Fruit fly (Drosophila melanogaster) whole organism, prepupa: ENCODE measurements around the gene CG2202.

ENCODE experiments used
- CG10631 ChIP-seq: fragments of 200-800 bp; sonication (Bioruptor generic); optimal IDR thresholded peaks from 2 replicates; lab custom pipeline; 2016; ENCODE audit warnings: missing biosample characterization, missing genetic modification characterization
- CG10669 ChIP-seq: fragments of 200-800 bp; sonication (Bioruptor generic); optimal IDR thresholded peaks from 3 replicates; lab custom pipeline; 2018; ENCODE audit warnings: missing biosample characterization, mild to moderate bottlenecking, missing genetic modification characterization, moderate library complexity
- CG11762 ChIP-seq: fragments of 200-800 bp; sonication (Bioruptor generic); optimal IDR thresholded peaks from 3 replicates; lab custom pipeline; 2016; ENCODE audit warnings: missing biosample characterization, missing genetic modification characterization; ENCODE audit not compliant: insufficient read depth
- CG15336 ChIP-seq: fragments of 200-800 bp; sonication (Bioruptor generic); IDR thresholded peaks from 2 replicates; pipeline ENCODE4 v1.3.6; 2022; ENCODE audit warnings: missing biosample characterization, missing genetic modification characterization
- CG1621 ChIP-seq: fragments of 200-800 bp; sonication (Bioruptor generic); optimal IDR thresholded peaks from 3 replicates; lab custom pipeline; 2018; ENCODE audit warnings: missing biosample characterization, mild to moderate bottlenecking, missing genetic modification characterization
- CG16779 ChIP-seq: fragments of 200-800 bp; sonication (Bioruptor generic); optimal IDR thresholded peaks from 3 replicates; lab custom pipeline; 2017; ENCODE audit warnings: missing biosample characterization, mild to moderate bottlenecking, missing genetic modification characterization
- CG3032 ChIP-seq: fragments of 200-800 bp; optimal IDR thresholded peaks from 2 replicates; lab custom pipeline; 2019; ENCODE audit warnings: missing biosample characterization, mild to moderate bottlenecking, missing genetic modification characterization, moderate library complexity
- CG31627 ChIP-seq: fragments of 200-800 bp; sonication (Bioruptor generic); optimal IDR thresholded peaks from 3 replicates; lab custom pipeline; 2016; ENCODE audit warnings: missing biosample characterization, missing genetic modification characterization
- CG3919 ChIP-seq: fragments of 200-800 bp; sonication (Bioruptor generic); optimal IDR thresholded peaks from 3 replicates; lab custom pipeline; 2016; ENCODE audit warnings: missing biosample characterization, missing genetic modification characterization
- CG4318 ChIP-seq: fragments of 200-800 bp; sonication (Bioruptor generic); optimal IDR thresholded peaks from 3 replicates; lab custom pipeline; 2017; ENCODE audit warnings: missing biosample characterization, mild to moderate bottlenecking, missing genetic modification characterization
- CG6163 ChIP-seq: fragments of 200-800 bp; sonication (Bioruptor generic); IDR thresholded peaks from 3 replicates; pipeline ENCODE4 v1.3.6; 2022; ENCODE audit warnings: missing biosample characterization, missing genetic modification characterization
- CG6276 ChIP-seq: fragments of 200-800 bp; sonication (Bioruptor generic); optimal IDR thresholded peaks from 2 replicates; lab custom pipeline; 2017; ENCODE audit warnings: missing biosample characterization, mild to moderate bottlenecking, missing genetic modification characterization
- CG6792 ChIP-seq: fragments of 200-800 bp; sonication (Bioruptor generic); optimal IDR thresholded peaks from 3 replicates; lab custom pipeline; 2016; ENCODE audit warnings: missing biosample characterization, missing genetic modification characterization
- CG6808 ChIP-seq: fragments of 200-800 bp; sonication (Bioruptor generic); optimal IDR thresholded peaks from 3 replicates; lab custom pipeline; 2017; ENCODE audit warnings: missing biosample characterization, missing genetic modification characterization, mild to moderate bottlenecking, moderate library complexity, missing genetic modification reagents
- CG6854 ChIP-seq: fragments of 200-800 bp; sonication (Bioruptor generic); optimal IDR thresholded peaks from 2 replicates; lab custom pipeline; 2017; ENCODE audit warnings: missing biosample characterization, mild to moderate bottlenecking, missing genetic modification characterization
- CG7368 ChIP-seq: fragments of 200-800 bp; sonication (Bioruptor generic); optimal IDR thresholded peaks from 3 replicates; lab custom pipeline; 2016; ENCODE audit warnings: missing biosample characterization, missing genetic modification characterization
- CG8119 ChIP-seq: fragments of 200-800 bp; sonication (Bioruptor generic); IDR thresholded peaks from 3 replicates; pipeline ENCODE4 v1.3.6; 2022; ENCODE audit warnings: missing biosample characterization, missing genetic modification characterization
- Eip75B ChIP-seq: fragments of 200-800 bp; sonication (Bioruptor generic); optimal IDR thresholded peaks from 3 replicates; lab custom pipeline; 2016; ENCODE audit warnings: missing biosample characterization, missing genetic modification characterization
- Eip78C ChIP-seq: fragments of 200-800 bp; sonication (Bioruptor generic); peaks from one replicate; lab custom pipeline; 2016; ENCODE audit warnings: missing biosample characterization, missing genetic modification characterization
- Eip93F ChIP-seq: fragments of 200-800 bp; sonication (Bioruptor generic); optimal IDR thresholded peaks from 2 replicates; lab custom pipeline; 2016; ENCODE audit warnings: missing biosample characterization, mild to moderate bottlenecking, missing genetic modification characterization
- Ets21C ChIP-seq: fragments of 200-800 bp; sonication (Bioruptor generic); optimal IDR thresholded peaks from 3 replicates; lab custom pipeline; 2016; ENCODE audit warnings: missing biosample characterization, missing genetic modification characterization
- Gug ChIP-seq: fragments of 200-800 bp; sonication (Bioruptor generic); IDR thresholded peaks from 2 replicates; pipeline ENCODE4 v1.3.6; 2022; ENCODE audit warnings: missing biosample characterization, missing genetic modification characterization
- Hr39 ChIP-seq: fragments of 200-800 bp; sonication (Bioruptor generic); optimal IDR thresholded peaks from 2 replicates; lab custom pipeline; 2016; ENCODE audit warnings: missing biosample characterization, missing genetic modification characterization
- Lpt ChIP-seq: fragments of 200-800 bp; sonication (Bioruptor generic); optimal IDR thresholded peaks from 3 replicates; lab custom pipeline; 2016; ENCODE audit warnings: missing biosample characterization, missing genetic modification characterization
- Met ChIP-seq: fragments of 200-800 bp; sonication (Bioruptor generic); optimal IDR thresholded peaks from 3 replicates; lab custom pipeline; 2016; ENCODE audit warnings: missing biosample characterization, missing genetic modification characterization
- OdsH ChIP-seq: fragments of 200-800 bp; sonication (Bioruptor generic); optimal IDR thresholded peaks from 3 replicates; lab custom pipeline; 2016; ENCODE audit warnings: missing biosample characterization, missing genetic modification characterization
- Smox ChIP-seq: fragments of 200-800 bp; sonication (Bioruptor generic); optimal IDR thresholded peaks from 3 replicates; lab custom pipeline; 2016; ENCODE audit warnings: missing biosample characterization, missing genetic modification characterization
- Sox102F ChIP-seq: fragments of 200-800 bp; sonication (Bioruptor generic); optimal IDR thresholded peaks from 2 replicates; lab custom pipeline; 2016; ENCODE audit warnings: missing biosample characterization, mild to moderate bottlenecking, missing genetic modification characterization
- Sox14 ChIP-seq: fragments of 200-800 bp; sonication (Bioruptor generic); optimal IDR thresholded peaks from 3 replicates; lab custom pipeline; 2016; ENCODE audit warnings: missing biosample characterization, missing genetic modification characterization
- Sox15 ChIP-seq: fragments of 200-800 bp; sonication (Bioruptor generic); optimal IDR thresholded peaks from 3 replicates; lab custom pipeline; 2016; ENCODE audit warnings: missing biosample characterization, missing genetic modification characterization
- achi ChIP-seq: fragments of 200-800 bp; sonication (Bioruptor generic); optimal IDR thresholded peaks from 3 replicates; lab custom pipeline; 2016; ENCODE audit warnings: missing biosample characterization, missing genetic modification characterization
- acj6 ChIP-seq: fragments of 200-800 bp; sonication (Bioruptor generic); optimal IDR thresholded peaks from 3 replicates; lab custom pipeline; 2016; ENCODE audit warnings: missing biosample characterization, missing genetic modification characterization
- cyc ChIP-seq: fragments of 200-800 bp; sonication (Bioruptor generic); optimal IDR thresholded peaks from 3 replicates; lab custom pipeline; 2016; ENCODE audit warnings: missing biosample characterization, missing genetic modification characterization
- dsx ChIP-seq: fragments of 200-800 bp; optimal IDR thresholded peaks from 3 replicates; lab custom pipeline; 2019; ENCODE audit warnings: missing biosample characterization, mild to moderate bottlenecking, missing genetic modification characterization, moderate library complexity; ENCODE audit not compliant: poor library complexity, severe bottlenecking
- eg ChIP-seq: fragments of 200-800 bp; sonication (Bioruptor generic); IDR thresholded peaks from 3 replicates; pipeline ENCODE4 v1.3.6; 2022; ENCODE audit warnings: missing biosample characterization, missing genetic modification characterization
- esn ChIP-seq: fragments of 200-800 bp; sonication (Bioruptor generic); optimal IDR thresholded peaks from 2 replicates; lab custom pipeline; 2016; ENCODE audit warnings: missing biosample characterization, mild to moderate bottlenecking, missing genetic modification characterization, moderate library complexity
- fd85E ChIP-seq: fragments of 200-800 bp; sonication (Bioruptor generic); optimal IDR thresholded peaks from 3 replicates; lab custom pipeline; 2016; ENCODE audit warnings: missing biosample characterization, missing genetic modification characterization
- fkh ChIP-seq: fragments of 200-800 bp; sonication (Bioruptor generic); optimal IDR thresholded peaks from 3 replicates; lab custom pipeline; 2017; ENCODE audit warnings: missing biosample characterization, mild to moderate bottlenecking, missing genetic modification characterization, moderate library complexity
- lz ChIP-seq: fragments of 200-800 bp; sonication (Bioruptor generic); optimal IDR thresholded peaks from 3 replicates; lab custom pipeline; 2016; ENCODE audit warnings: missing biosample characterization, missing genetic modification characterization
- pdm3 ChIP-seq: fragments of 200-800 bp; sonication (Bioruptor generic); optimal IDR thresholded peaks from 3 replicates; lab custom pipeline; 2016; ENCODE audit warnings: missing biosample characterization, missing genetic modification characterization
- salr ChIP-seq, 2 experiments: fragments of 200-800 bp; sonication (Bioruptor generic); optimal IDR thresholded peaks; 3 replicates each; lab custom pipeline; 2016 to 2018; ENCODE audit warnings: missing biosample characterization in 2 of 2, missing genetic modification characterization in 2 of 2, mild to moderate bottlenecking in 1 of 2
- spab ChIP-seq: fragments of 200-800 bp; sonication (Bioruptor generic); optimal IDR thresholded peaks from 2 replicates; lab custom pipeline; 2017; ENCODE audit warnings: missing biosample characterization, mild to moderate bottlenecking, missing genetic modification characterization, missing genetic modification reagents
- svp ChIP-seq: fragments of 200-800 bp; sonication (Bioruptor generic); peaks from one replicate; lab custom pipeline; 2016; ENCODE audit warnings: missing biosample characterization, missing genetic modification characterization
- topi ChIP-seq: fragments of 200-800 bp; sonication (Bioruptor generic); optimal IDR thresholded peaks from 3 replicates; lab custom pipeline; 2016; ENCODE audit warnings: missing biosample characterization, missing genetic modification characterization

The CG2202 gene

dm6 chrX:10827301-10827700 is 21.3 kb upstream of the CG2202 start (continued):
- TF ChIP-seq fd85E (GFP tag; lab: Kevin White, UChicago) (no peak), spab (GFP tag; lab: Kevin White, UChicago) (peak; percentile 30), CG10669 (peak; percentile 6), CG6163 (GFP tag; lab: Robert Waterston, UW) (no peak), dsx (GFP tag; lab: Kevin White, UChicago) (no peak), CG6276 (GFP tag; lab: Kevin White, UChicago) (no peak)

dm6 chrX:10832369-10832768 is 16.2 kb upstream of the CG2202 start:
- TF ChIP-seq Sox15 (GFP tag; lab: Kevin White, UChicago), result peak; percentile 9
- peak; percentile 43 for TF ChIP-seq acj6 (GFP tag; lab: Kevin White, UChicago)
- no peak for TF ChIP-seq svp (GFP tag; lab: Kevin White, UChicago)
- TF ChIP-seq Eip75B (GFP tag; lab: Kevin White, UChicago), result peak; percentile 4
- TF ChIP-seq Sox102F (GFP tag; lab: Kevin White, UChicago), result peak; percentile 12
- no peak for TF ChIP-seq eg (GFP tag; lab: Robert Waterston, UW)
- no peak for TF ChIP-seq CG6854 (GFP tag; lab: Kevin White, UChicago)
- TF ChIP-seq Smox (GFP tag; lab: Kevin White, UChicago), result no peak
- TF ChIP-seq Sox14 (GFP tag; lab: Kevin White, UChicago), result peak; percentile 23
- TF ChIP-seq CG31627, result peak; percentile 76
- no peak for TF ChIP-seq CG7368 (GFP tag; lab: Kevin White, UChicago)
- peak; percentile 26 for TF ChIP-seq CG6792 (GFP tag; lab: Kevin White, UChicago)
- peak; percentile 72 for TF ChIP-seq lz
- no peak for TF ChIP-seq CG6808 (GFP tag; lab: Kevin White, UChicago)
- TF ChIP-seq CG3919, result peak; percentile 41
- no peak for TF ChIP-seq CG15336 (GFP tag; lab: Robert Waterston, UW)
- peak; percentile 45 for TF ChIP-seq fkh (GFP tag; lab: Kevin White, UChicago)
- no peak for TF ChIP-seq Eip93F
- peak; percentile 75 for TF ChIP-seq Eip78C (GFP tag; lab: Kevin White, UChicago)
- no peak for TF ChIP-seq Ets21C (GFP tag; lab: Kevin White, UChicago)
- no peak for TF ChIP-seq CG4318 (GFP tag; lab: Kevin White, UChicago)
- TF ChIP-seq CG16779 (tag; lab: Kevin White, UChicago), result no peak
- TF ChIP-seq topi, result peak; percentile 36
- TF ChIP-seq pdm3, result peak; percentile 56
- peak; percentile 16 for TF ChIP-seq CG10631
- peak; percentile 34 for TF ChIP-seq CG3032 (tag; lab: Kevin White, UChicago)
- no peak for TF ChIP-seq spab (GFP tag; lab: Kevin White, UChicago)
- TF ChIP-seq CG11762 (GFP tag; lab: Kevin White, UChicago), result no peak
- TF ChIP-seq Hr39 (GFP tag; lab: Kevin White, UChicago), result peak; percentile 64
- TF ChIP-seq Met (GFP tag; lab: Kevin White, UChicago), result peak; percentile 49
- TF ChIP-seq CG1621 (tag; lab: Kevin White, UChicago), result no peak
- TF ChIP-seq cyc (GFP tag; lab: Kevin White, UChicago), result peak; percentile 71
- peak in 1 of 2 experiments; percentile 0 for TF ChIP-seq salr (GFP tag; optimal IDR thresholded peaks at IDR 0.05; lab: Kevin White, UChicago)
- TF ChIP-seq OdsH (GFP tag; lab: Kevin White, UChicago), result peak; percentile 33
- TF ChIP-seq achi, result no peak
- no peak for TF ChIP-seq Lpt (GFP tag; lab: Kevin White, UChicago)
- no peak for TF ChIP-seq Gug (GFP tag; lab: Robert Waterston, UW)
- TF ChIP-seq esn (GFP tag; lab: Kevin White, UChicago), result peak; percentile 64
- no peak for TF ChIP-seq CG8119 (GFP tag; lab: Robert Waterston, UW)
